Worm (Caenorhabditis elegans): ENCODE data around the gene nuo-4.

Gene nuo-4

ce11 chrIII:7184022-7184421, 25.4 kb upstream of the nuo-4 start, which contains the start of gene yju-2 (continued):
- TF ChIP-seq efl-1 (GFP tag; optimal IDR thresholded peaks at IDR 0.05) (peak; percentile 12), lin-26 (GFP tag; IDR thresholded peaks at IDR 0.05) (no peak), mel-28 (tag; optimal IDR thresholded peaks at IDR 0.05; ENCODE audit: borderline replicate concordance) (no peak), akir-1 (GFP tag; optimal IDR thresholded peaks at IDR 0.05) (no peak), cebp-1 (GFP tag; IDR thresholded peaks at IDR 0.05) (no peak), cebp-1 (tag; optimal IDR thresholded peaks at IDR 0.05) (peak; percentile 58), somi-1 (GFP tag; optimal IDR thresholded peaks at IDR 0.05) (no peak), nhr-90 (tag; optimal IDR thresholded peaks at IDR 0.05) (no peak), nhr-27 (tag; optimal IDR thresholded peaks at IDR 0.05) (peak; percentile 9), snpc-1.1 (tag; optimal IDR thresholded peaks at IDR 0.05; ENCODE audit: insufficient read depth) (no peak), K12H6.12 (tag; optimal IDR thresholded peaks at IDR 0.05) (no peak), ekl-4 (GFP tag; IDR thresholded peaks at IDR 0.05) (no peak), ceh-27 (GFP tag; optimal IDR thresholded peaks at IDR 0.05) (no peak), rec-8 (tag; optimal IDR thresholded peaks at IDR 0.05) (no peak), egrh-3 (GFP tag; IDR thresholded peaks at IDR 0.05) (no peak), Y67H2A.10 (GFP tag; conservative IDR thresholded peaks at IDR 0.05) (no peak), ztf-22 (GFP tag; optimal IDR thresholded peaks at IDR 0.05) (no peak), F37B4.10 (GFP tag; IDR thresholded peaks at IDR 0.05) (no peak), hlh-26 (GFP tag; conservative IDR thresholded peaks at IDR 0.05) (no peak), ztf-3 (GFP tag; optimal IDR thresholded peaks at IDR 0.05) (no peak), unc-62 (GFP tag; optimal IDR thresholded peaks at IDR 0.05) (no peak), snpc-3.4 (tag; optimal IDR thresholded peaks at IDR 0.05) (no peak), ceh-100 (GFP tag; IDR thresholded peaks at IDR 0.05) (peak; percentile 88), fkh-3 (tag; optimal IDR thresholded peaks at IDR 0.05) (no peak), B0261.1 (tag; optimal IDR thresholded peaks at IDR 0.05) (no peak), ztf-26 (tag; optimal IDR thresholded peaks at IDR 0.05) (no peak), F23B12.7 (tag; optimal IDR thresholded peaks at IDR 0.05; ENCODE audit: insufficient read depth) (peak; percentile 35), lsl-1 (GFP tag; optimal IDR thresholded peaks at IDR 0.05) (peak; percentile 7), lin-35 (GFP tag; optimal IDR thresholded peaks at IDR 0.05) (peak in 1 of 3 experiments; percentile 57), dpl-1 (GFP tag; optimal IDR thresholded peaks at IDR 0.05) (no peak), nfyb-1 (GFP tag; IDR thresholded peaks at IDR 0.05) (no peak), let-607 (tag; optimal IDR thresholded peaks at IDR 0.05) (no peak), ztf-25 (GFP tag; IDR thresholded peaks at IDR 0.05) (no peak), lir-1 (GFP tag; conservative IDR thresholded peaks at IDR 0.05) (no peak), mxl-1 (tag; optimal IDR thresholded peaks at IDR 0.05) (no peak), ceh-40 (GFP tag; IDR thresholded peaks at IDR 0.05) (no peak), madf-10 (tag; optimal IDR thresholded peaks at IDR 0.05) (peak; percentile 3), lag-1 (GFP tag; IDR thresholded peaks at IDR 0.05) (no peak), Y79H2A.3 (GFP tag; conservative IDR thresholded peaks at IDR 0.05) (no peak), Y56A3A.18 (GFP tag; IDR thresholded peaks at IDR 0.05) (no peak), him-1 (tag; optimal IDR thresholded peaks at IDR 0.05) (no peak), lin-54 (GFP tag; optimal IDR thresholded peaks at IDR 0.05) (peak; percentile 16), ztf-18 (tag; optimal IDR thresholded peaks at IDR 0.05) (peak; percentile 2), C06A6.2 (GFP tag; conservative IDR thresholded peaks at IDR 0.05) (no peak), sdz-38 (tag; optimal IDR thresholded peaks at IDR 0.05) (no peak), madf-6 (GFP tag; IDR thresholded peaks at IDR 0.05) (no peak), attf-6 (GFP tag; IDR thresholded peaks at IDR 0.05) (no peak), egl-18 (GFP tag; IDR thresholded peaks at IDR 0.05) (no peak), B0336.3 (GFP tag; IDR thresholded peaks at IDR 0.05) (0 out of 2 replicates have a peak, but pooled peaks have one; percentile 22)

Measured in whole organism, young adult.